Fruit fly (Drosophila melanogaster) whole organism, embryonic: ENCODE results near the gene Iru.
A peak's percentile ranks its signal among the peaks of the same experiment; 100 is the strongest.

ENCODE experiments used
- Ada2b ChIP-seq: fragments of 200-800 bp; sonication (Bioruptor generic); IDR thresholded peaks from 2 replicates; pipeline ENCODE4 v1.3.6; 2022; ENCODE audit warnings: missing biosample characterization, missing genetic modification characterization
- Antp ChIP-seq: fragments of 200-800 bp; sonication (Bioruptor generic); optimal IDR thresholded peaks from 3 replicates; lab custom pipeline; 2016; ENCODE audit warnings: missing biosample characterization, missing genetic modification characterization
- B-H1 ChIP-seq: fragments of 200-800 bp; sonication (Bioruptor generic); IDR thresholded peaks from 3 replicates; pipeline ENCODE4 v1.3.6; 2022; ENCODE audit warnings: missing biosample characterization, missing genetic modification characterization
- Bdp1 ChIP-seq: fragments of 200-800 bp; sonication (Bioruptor generic); optimal IDR thresholded peaks from 3 replicates; lab custom pipeline; 2016; ENCODE audit warnings: missing biosample characterization, missing genetic modification characterization
- Blimp-1 ChIP-seq: fragments of 200-800 bp; sonication (Bioruptor generic); optimal IDR thresholded peaks from 3 replicates; lab custom pipeline; 2018; ENCODE audit warnings: missing biosample characterization, missing genetic modification characterization, mild to moderate bottlenecking, moderate library complexity, missing genetic modification reagents
- Bteb2 ChIP-seq: fragments of 200-800 bp; sonication (Bioruptor generic); optimal IDR thresholded peaks from 2 replicates; lab custom pipeline; 2016; ENCODE audit warnings: missing biosample characterization, missing genetic modification characterization
- CG11696 ChIP-seq: fragments of 200-800 bp; sonication (Bioruptor generic); IDR thresholded peaks from 2 replicates; pipeline ENCODE4 v1.3.6; 2022; ENCODE audit warnings: missing biosample characterization, missing genetic modification characterization
- CG13123 ChIP-seq: fragments of 200-800 bp; sonication (Bioruptor generic); optimal IDR thresholded peaks from 2 replicates; lab custom pipeline; 2016; ENCODE audit warnings: missing biosample characterization, missing genetic modification characterization
- CG13775 ChIP-seq: fragments of 200-800 bp; sonication (Bioruptor generic); optimal IDR thresholded peaks from 3 replicates; lab custom pipeline; 2017; ENCODE audit warnings: missing biosample characterization, mild to moderate bottlenecking, missing genetic modification characterization
- CG14667 ChIP-seq: fragments of 200-800 bp; sonication (Bioruptor generic); IDR thresholded peaks from 2 replicates; pipeline ENCODE4 v1.3.6; 2022; ENCODE audit warnings: missing biosample characterization, missing genetic modification characterization
- CG16813 ChIP-seq: fragments of 200-800 bp; sonication (Bioruptor generic); IDR thresholded peaks from 3 replicates; pipeline ENCODE4 v1.3.6; 2022; ENCODE audit warnings: missing biosample characterization, missing genetic modification characterization; ENCODE audit not compliant: partially characterized antibody
- CG18619 ChIP-seq: fragments of 200-800 bp; sonication (Bioruptor generic); optimal IDR thresholded peaks from 3 replicates; lab custom pipeline; 2017; ENCODE audit warnings: missing biosample characterization, mild to moderate bottlenecking, missing genetic modification characterization
- CG2875 ChIP-seq: fragments of 200-800 bp; sonication (Bioruptor generic); optimal IDR thresholded peaks from 2 replicates; lab custom pipeline; 2017; ENCODE audit warnings: missing biosample characterization, mild to moderate bottlenecking, missing genetic modification characterization, missing genetic modification reagents
- CG3065 ChIP-seq: fragments of 200-800 bp; sonication (Bioruptor generic); optimal IDR thresholded peaks from 2 replicates; lab custom pipeline; 2016; ENCODE audit warnings: missing biosample characterization, missing genetic modification characterization
- CG31365 ChIP-seq: fragments of 200-800 bp; sonication (Bioruptor generic); optimal IDR thresholded peaks from 2 replicates; lab custom pipeline; 2018; ENCODE audit warnings: missing biosample characterization, mild to moderate bottlenecking, missing genetic modification characterization
- CG33557 ChIP-seq: fragments of 200-800 bp; sonication (Bioruptor generic); optimal IDR thresholded peaks from 2 replicates; lab custom pipeline; 2019; ENCODE audit warnings: missing biosample characterization, mild to moderate bottlenecking, missing genetic modification characterization, moderate library complexity
- CG34376 ChIP-seq: fragments of 200-800 bp; sonication (Bioruptor generic); optimal IDR thresholded peaks from 2 replicates; lab custom pipeline; 2018; ENCODE audit warnings: missing biosample characterization, mild to moderate bottlenecking, missing genetic modification characterization
- CG43689 ChIP-seq: fragments of 200-800 bp; sonication (Bioruptor generic); IDR thresholded peaks from 2 replicates; pipeline ENCODE4 v1.3.6; 2022; ENCODE audit warnings: missing biosample characterization, missing genetic modification characterization
- CG4404 ChIP-seq: fragments of 200-800 bp; sonication (Bioruptor generic); IDR thresholded peaks from 2 replicates; pipeline ENCODE4 v1.3.6; 2022; ENCODE audit warnings: missing biosample characterization, missing genetic modification characterization
- CG7372 ChIP-seq: fragments of 200-800 bp; sonication (Bioruptor generic); IDR thresholded peaks from 2 replicates; pipeline ENCODE4 v1.3.6; 2022; ENCODE audit warnings: missing biosample characterization, missing genetic modification characterization
- CG9609 ChIP-seq: fragments of 200-800 bp; sonication (Bioruptor generic); optimal IDR thresholded peaks from 3 replicates; lab custom pipeline; 2016; ENCODE audit warnings: missing biosample characterization, missing genetic modification characterization
- Doc3 ChIP-seq: fragments of 200-800 bp; sonication (Bioruptor generic); IDR thresholded peaks from 3 replicates; pipeline ENCODE4 v1.3.6; 2022; ENCODE audit warnings: missing biosample characterization, missing genetic modification characterization; ENCODE audit not compliant: partially characterized antibody
- Hr3 ChIP-seq: fragments of 200-800 bp; sonication (Bioruptor generic); optimal IDR thresholded peaks from 3 replicates; lab custom pipeline; 2016; ENCODE audit warnings: missing biosample characterization, missing genetic modification characterization
- Lhr ChIP-seq: fragments of 200-800 bp; sonication (Bioruptor generic); optimal IDR thresholded peaks from 3 replicates; lab custom pipeline; 2017; ENCODE audit warnings: mild to moderate bottlenecking, missing biosample characterization, missing genetic modification reagents, missing genetic modification characterization
- Lpt ChIP-seq: fragments of >200 bp; optimal IDR thresholded peaks from 2 replicates; lab custom pipeline; 2018; ENCODE audit warnings: missing biosample characterization, missing genetic modification characterization
- Mrtf ChIP-seq: fragments of 200-800 bp; sonication (Bioruptor generic); IDR thresholded peaks from 3 replicates; pipeline ENCODE4 v1.3.6; 2022; ENCODE audit warnings: missing biosample characterization, missing genetic modification characterization
- Nf-YB ChIP-seq: fragments of 200-800 bp; sonication (Bioruptor generic); optimal IDR thresholded peaks from 3 replicates; lab custom pipeline; 2019; ENCODE audit warnings: missing biosample characterization, mild to moderate bottlenecking, missing genetic modification characterization, moderate library complexity
- Poxn ChIP-seq: fragments of 200-800 bp; sonication (Bioruptor generic); IDR thresholded peaks from 2 replicates; pipeline ENCODE4 v1.3.6; 2022; ENCODE audit warnings: missing biosample characterization, missing genetic modification characterization
- Ptx1 ChIP-seq: fragments of 200-800 bp; sonication (Bioruptor generic); IDR thresholded peaks from 2 replicates; pipeline ENCODE4 v1.3.6; 2022; ENCODE audit warnings: missing biosample characterization, missing genetic modification characterization
- amos ChIP-seq: fragments of 200-800 bp; sonication (Bioruptor generic); IDR thresholded peaks from 2 replicates; pipeline ENCODE4 v1.3.6; 2022; ENCODE audit warnings: missing biosample characterization, missing genetic modification characterization; ENCODE audit not compliant: partially characterized antibody
- bsh ChIP-seq, 2 experiments: fragments of 200-800 bp; sonication (Bioruptor generic); optimal IDR thresholded peaks; 2 replicates each; lab custom pipeline; 2017 to 2018; ENCODE audit warnings: mild to moderate bottlenecking in 2 of 2, missing biosample characterization in 2 of 2, missing genetic modification characterization in 2 of 2, moderate library complexity in 1 of 2
- chinmo ChIP-seq: fragments of 200-800 bp; sonication (Bioruptor generic); IDR thresholded peaks from 4 replicates; pipeline ENCODE4 v1.3.6; 2022; ENCODE audit warnings: missing biosample characterization, missing genetic modification characterization; ENCODE audit not compliant: partially characterized antibody
- crp ChIP-seq, 2 experiments: fragments of 200-800 bp; sonication (Bioruptor generic); optimal IDR thresholded peaks; 2 replicates in 1 of 2; 3 replicates in 1 of 2; lab custom pipeline; 2017; ENCODE audit warnings: missing biosample characterization in 2 of 2, missing genetic modification characterization in 2 of 2, mild to moderate bottlenecking in 1 of 2, moderate library complexity in 1 of 2
- dm ChIP-seq: fragments of 200-800 bp; sonication (Bioruptor generic); optimal IDR thresholded peaks from 3 replicates; lab custom pipeline; 2016; ENCODE audit warnings: missing biosample characterization, missing genetic modification characterization
- gce ChIP-seq: fragments of 200-800 bp; sonication (Bioruptor generic); IDR thresholded peaks from 3 replicates; pipeline ENCODE4 v1.3.6; 2022; ENCODE audit warnings: missing biosample characterization, missing genetic modification characterization
- gfzf ChIP-seq: fragments of 200-800 bp; sonication (Bioruptor generic); optimal IDR thresholded peaks from 2 replicates; lab custom pipeline; 2016; ENCODE audit warnings: missing biosample characterization, mild to moderate bottlenecking, missing genetic modification characterization, moderate library complexity
- h ChIP-seq: fragments of >200 bp; optimal IDR thresholded peaks from 2 replicates; lab custom pipeline; 2017
- jing ChIP-seq: fragments of 200-800 bp; sonication (Bioruptor generic); optimal IDR thresholded peaks from 2 replicates; lab custom pipeline; 2018; ENCODE audit warnings: missing biosample characterization, mild to moderate bottlenecking, missing genetic modification characterization
- lab ChIP-seq: fragments of 200-800 bp; sonication (Bioruptor generic); optimal IDR thresholded peaks from 3 replicates; lab custom pipeline; 2017; ENCODE audit warnings: missing biosample characterization, missing genetic modification characterization, mild to moderate bottlenecking, moderate library complexity, missing genetic modification reagents
- lov ChIP-seq, 2 experiments: fragments of 200-800 bp in 1 of 2; fragments of >200 bp in 1 of 2; sonication (Bioruptor generic) in 1 of 2; IDR thresholded peaks in 1 of 2; optimal IDR thresholded peaks in 1 of 2; 2 replicates in 1 of 2; 3 replicates in 1 of 2; pipeline versions ENCODE4 v1.3.6 to Lab custom; 2017 to 2022; ENCODE audit warnings: missing biosample characterization in 1 of 2, missing genetic modification characterization in 1 of 2
- odd ChIP-seq: fragments of 200-800 bp; sonication (Bioruptor generic); optimal IDR thresholded peaks from 2 replicates; lab custom pipeline; 2017; ENCODE audit warnings: missing biosample characterization, mild to moderate bottlenecking, missing genetic modification characterization
- otp ChIP-seq: fragments of 200-800 bp; sonication (Bioruptor generic); IDR thresholded peaks from 3 replicates; pipeline ENCODE4, ENCODE4 v1.3.6; 2022; ENCODE audit warnings: missing biosample characterization, missing genetic modification characterization
- pan ChIP-seq, 4 experiments: fragments of >200 bp in 3 of 4; fragments of 200-800 bp in 1 of 4; sonication (Bioruptor generic) in 1 of 4; optimal IDR thresholded peaks in 3 of 4; IDR thresholded peaks in 1 of 4; 2 replicates each; pipeline versions ENCODE4 v1.3.6 to Lab custom; 2017 to 2022; ENCODE audit warnings: missing biosample characterization in 2 of 4, missing genetic modification characterization in 2 of 4, mixed read lengths in 1 of 4
- pita ChIP-seq: fragments of 200-800 bp; sonication (Bioruptor generic); optimal IDR thresholded peaks from 2 replicates; lab custom pipeline; 2017; ENCODE audit warnings: missing biosample characterization, mild to moderate bottlenecking, missing genetic modification characterization
- ro ChIP-seq: fragments of 200-800 bp; sonication (Bioruptor generic); IDR thresholded peaks from 2 replicates; pipeline ENCODE4 v1.3.6; 2022; ENCODE audit warnings: missing biosample characterization, missing genetic modification characterization
- shn ChIP-seq: fragments of 200-800 bp; sonication (Bioruptor generic); optimal IDR thresholded peaks from 3 replicates; lab custom pipeline; 2016; ENCODE audit warnings: missing biosample characterization, missing genetic modification characterization
- sima ChIP-seq: fragments of 200-800 bp; sonication (Bioruptor generic); optimal IDR thresholded peaks from 2 replicates; lab custom pipeline; 2016; ENCODE audit warnings: missing biosample characterization, missing genetic modification characterization
- unpg ChIP-seq: fragments of 200-800 bp; sonication (Bioruptor generic); optimal IDR thresholded peaks from 3 replicates; lab custom pipeline; 2018; ENCODE audit warnings: missing biosample characterization, mild to moderate bottlenecking, missing genetic modification characterization, moderate library complexity

Gene Iru

dm6 chr3R:9013765-9014380 lies 7.6 kb downstream of the Iru start (continued):
- TF ChIP-seq pita (GFP tag; lab: Kevin White, UChicago) (no peak), sima (no peak), odd (no peak), Mrtf (GFP tag; lab: Robert Waterston, UW) (0 out of 3 replicates have a peak, but pooled peaks have one; percentile 20), Doc3 (no peak), lab (GFP tag; lab: Kevin White, UChicago) (no peak), Poxn (GFP tag; lab: Robert Waterston, UW) (no peak), Hr3 (GFP tag; lab: Kevin White, UChicago) (peak; percentile 16), CG4404 (GFP tag; lab: Robert Waterston, UW) (0 out of 2 replicates have a peak, but pooled peaks have one; percentile 17), CG7372 (GFP tag; lab: Robert Waterston, UW) (peak; percentile 34; the same call in 1 of the 2 replicates), B-H1 (GFP tag; lab: Robert Waterston, UW) (no peak; the same call in 2 of the 3 replicates), chinmo (peak; percentile 46; the same call in 1 of the 4 replicates), CG14667 (GFP tag; lab: Robert Waterston, UW) (no peak), CG2875 (peak; percentile 12), CG34376 (GFP tag; lab: Kevin White, UChicago) (peak; percentile 73), lov (optimal IDR thresholded peaks at IDR 0.05; lab: Kevin White, UChicago) (no peak), lov (GFP tag; IDR thresholded peaks at IDR 0.05; lab: Robert Waterston, UW) (no peak), Antp (peak; percentile 68), Ada2b (GFP tag; lab: Robert Waterston, UW) (0 out of 2 replicates have a peak, but pooled peaks have one; percentile 31), Bteb2 (GFP tag; lab: Kevin White, UChicago) (peak; percentile 60), Blimp-1 (GFP tag; lab: Kevin White, UChicago) (no peak), CG16813 (no peak), CG13775 (GFP tag; lab: Kevin White, UChicago) (peak; percentile 39), otp (GFP tag; lab: Robert Waterston, UW) (no peak), ro (GFP tag; lab: Robert Waterston, UW) (no peak), CG11696 (GFP tag; lab: Robert Waterston, UW) (peak; percentile 97), jing (GFP tag; lab: Kevin White, UChicago) (no peak), Lpt (GFP tag; lab: Kevin White, UChicago) (no peak), crp (GFP tag; optimal IDR thresholded peaks at IDR 0.05; lab: Kevin White, UChicago) (peak in 1 of 2 experiments; percentile 46), unpg (GFP tag; lab: Kevin White, UChicago) (peak; percentile 43), pan (optimal IDR thresholded peaks at IDR 0.05; lab: Kevin White, UChicago) (no peak), pan (GFP tag; optimal IDR thresholded peaks at IDR 0.05 in 1 of 2, IDR thresholded peaks at IDR 0.05 in 1 of 2) (peak in 1 of 2 experiments; percentile 36), Bdp1 (GFP tag; lab: Kevin White, UChicago) (no peak), gce (no peak), Lhr (no peak), CG13123 (GFP tag; lab: Kevin White, UChicago) (peak; percentile 49), shn (GFP tag; lab: Kevin White, UChicago) (peak; percentile 72), h (lab: Kevin White, UChicago) (no peak), CG31365 (tag; lab: Kevin White, UChicago) (no peak), dm (GFP tag; lab: Kevin White, UChicago) (peak; percentile 50), CG3065 (no peak), Nf-YB (peak; percentile 28), CG43689 (GFP tag; lab: Robert Waterston, UW) (no peak), amos (GFP tag; lab: Robert Waterston, UW) (no peak), gfzf (GFP tag; lab: Kevin White, UChicago) (peak; percentile 14), Ptx1 (GFP tag; lab: Robert Waterston, UW) (peak; percentile 30; the same call in 1 of the 2 replicates), bsh (GFP tag; optimal IDR thresholded peaks at IDR 0.05; lab: Kevin White, UChicago) (peak in 1 of 2 experiments; percentile 55), CG33557 (GFP tag; lab: Kevin White, UChicago) (no peak), CG9609 (GFP tag; lab: Kevin White, UChicago) (peak; percentile 72), CG18619 (peak; percentile 46)
